Worm (Caenorhabditis elegans) whole organism, L4/young adult: ENCODE results near the gene glb-22.

Experiments
- W03F9.2 ChIP-seq: fragments of 150-350 bp; optimal IDR thresholded peaks from 2 replicates; lab custom pipeline; 2014; ENCODE audit warnings: missing biosample characterization, missing genetic modification characterization
- dao-5 ChIP-seq: sonication (generic microtip); optimal IDR thresholded peaks from 2 replicates; lab custom pipeline; 2016; ENCODE audit warnings: missing genotype, missing genetic modification characterization, moderate library complexity, missing compliant biosample characterization
- him-1 ChIP-seq: sonication (generic microtip); optimal IDR thresholded peaks from 2 replicates; lab custom pipeline; 2016; ENCODE audit warnings: missing genotype, missing genetic modification reagents, missing genetic modification characterization, missing compliant biosample characterization

The glb-22 gene

DNA sequence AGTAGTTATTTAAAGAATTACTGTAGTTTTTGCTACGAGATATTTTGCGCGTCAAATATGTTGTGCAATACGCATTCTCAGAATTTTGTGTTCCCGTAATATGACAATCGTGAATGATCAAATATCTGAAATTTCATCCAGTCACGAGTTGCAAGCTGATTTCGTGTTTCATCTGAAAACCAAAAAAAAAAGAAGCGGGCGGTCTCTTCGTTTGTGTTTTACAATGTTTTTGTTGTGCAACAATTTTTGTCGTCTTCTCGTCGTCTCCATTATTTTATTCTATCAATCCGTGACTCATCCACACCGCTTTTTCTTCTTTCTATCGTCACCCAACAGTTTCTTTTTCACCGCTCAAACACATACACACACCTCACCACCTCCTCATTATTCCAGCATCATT, 9.6 kb downstream of the glb-22 start, which contains the start of gene R11H6.4:
R11H6.4 (plus strand) TSS at position 301 of the 400 bp plus-strand sequence.
- TF ChIP-seq dao-5 (no peak), W03F9.2 (tag; lab: Kevin White, UChicago) (no peak), him-1 (tag; lab: Kevin White, UChicago) (no peak)

DNA sequence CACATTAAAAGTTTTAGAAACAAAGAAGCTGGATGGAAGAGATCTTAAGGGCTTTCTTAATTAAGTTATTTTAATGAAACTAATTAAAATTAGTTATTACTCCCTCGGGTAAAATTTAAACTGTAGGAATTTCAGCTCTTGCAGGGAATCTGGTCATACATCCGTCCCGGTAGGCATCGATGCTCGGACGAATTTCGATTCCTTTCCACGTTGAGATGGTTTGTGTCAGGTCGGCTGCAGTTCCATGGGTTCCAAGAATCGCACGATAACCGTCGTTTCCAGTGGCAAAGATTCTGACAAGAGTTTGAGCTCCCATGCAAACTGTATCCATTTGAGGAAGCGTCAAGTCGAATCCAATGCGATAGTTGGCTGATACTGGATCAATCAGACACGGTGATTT, 10.7 kb downstream of the glb-22 start:
- TF ChIP-seq him-1 (tag; lab: Kevin White, UChicago), result no peak
- no peak for TF ChIP-seq W03F9.2 (tag; lab: Kevin White, UChicago)

DNA sequence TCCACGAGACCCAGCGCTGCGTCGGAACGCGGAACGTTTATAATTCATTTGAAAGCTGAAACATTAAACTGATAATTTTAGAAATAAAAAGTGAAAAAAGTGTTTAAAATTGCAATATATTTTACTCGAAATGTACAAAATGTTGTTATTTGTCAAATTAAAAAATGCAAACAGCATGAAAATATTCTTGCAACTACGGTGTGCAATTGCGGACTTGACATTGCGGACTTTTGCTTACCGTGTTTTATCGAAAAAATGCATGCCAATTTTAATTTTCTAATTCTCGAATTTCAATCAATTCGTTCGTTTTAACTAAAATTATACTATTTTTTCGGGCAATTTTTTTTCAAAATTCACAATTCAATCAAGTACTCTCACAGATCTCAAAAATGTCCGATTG, 12.1 kb downstream of the glb-22 start, which contains the start of the genes R11H6.5 and ccnk-1:
R11H6.5 (minus strand) TSS at position 55 of the 400 bp plus-strand sequence.
ccnk-1 (plus strand) TSS at position 381 of the 400 bp plus-strand sequence.
- no peak for TF ChIP-seq him-1 (tag; lab: Kevin White, UChicago)
- TF ChIP-seq W03F9.2 (tag; lab: Kevin White, UChicago), result peak; percentile 62
- no peak for TF ChIP-seq dao-5

DNA sequence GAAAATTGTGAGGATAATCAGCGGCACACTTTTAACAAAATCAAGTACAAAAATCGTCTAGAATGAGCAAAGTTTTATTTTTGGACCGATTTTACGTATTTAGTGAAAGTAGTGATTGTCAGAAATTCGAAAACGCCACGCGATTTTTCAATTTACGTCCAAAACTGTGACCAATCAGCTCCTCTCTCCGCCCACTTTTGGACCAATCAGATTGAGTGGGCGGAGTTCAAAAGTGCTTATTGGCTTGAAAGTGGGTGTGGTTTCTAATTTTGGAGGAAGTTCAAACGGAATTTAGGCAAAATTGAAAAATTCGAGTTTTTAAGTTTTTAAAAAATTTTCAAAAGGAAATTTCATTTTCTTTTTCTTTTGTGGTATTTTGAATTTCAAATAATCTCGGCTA, 14.4 kb downstream of the glb-22 start:
- TF ChIP-seq dao-5 (no peak), him-1 (tag; lab: Kevin White, UChicago) (no peak), W03F9.2 (tag; lab: Kevin White, UChicago) (no peak)

DNA sequence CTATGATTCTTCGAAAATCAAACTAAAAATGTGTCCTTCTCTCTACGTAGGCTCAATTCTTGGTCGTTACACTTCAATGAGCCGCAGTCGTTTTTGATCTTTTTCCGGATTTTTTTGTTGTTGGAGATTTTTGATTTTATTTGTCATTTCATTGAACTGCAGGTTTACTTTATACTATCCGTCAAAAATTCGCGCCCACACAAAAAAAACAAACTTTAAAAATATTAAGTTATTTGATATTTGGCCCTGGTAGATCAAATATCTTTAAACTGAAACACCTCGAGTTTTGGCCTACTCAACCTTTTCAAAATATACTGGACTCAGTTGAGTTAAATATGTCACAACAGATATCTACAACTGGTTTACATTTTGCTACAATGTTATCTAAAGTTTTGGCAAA, 15.6 kb downstream of the glb-22 start:
- TF ChIP-seq dao-5, result no peak
- no peak for TF ChIP-seq him-1 (tag; lab: Kevin White, UChicago)
- TF ChIP-seq W03F9.2 (tag; lab: Kevin White, UChicago), result no peak

DNA sequence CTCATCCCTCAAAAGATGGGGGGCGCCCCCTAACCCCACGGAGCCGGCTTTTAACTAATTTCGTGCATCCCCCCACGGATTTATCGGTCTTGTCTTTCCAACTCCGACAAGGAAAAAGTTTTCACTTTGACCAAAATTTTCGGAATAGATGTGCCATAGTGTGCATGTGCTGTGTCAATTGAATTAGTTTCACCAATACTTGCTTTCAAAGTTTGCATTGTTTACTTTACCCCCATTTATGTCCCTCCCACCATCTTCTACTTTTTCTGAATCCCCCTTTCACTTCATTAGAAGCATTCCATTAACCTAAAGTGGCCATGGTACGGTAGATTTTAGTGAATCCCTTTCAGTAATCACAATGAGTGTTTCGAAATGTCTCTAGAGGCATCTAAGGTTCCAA, 17.6 kb downstream of the glb-22 start:
- TF ChIP-seq W03F9.2 (tag; lab: Kevin White, UChicago) (no peak), him-1 (tag; lab: Kevin White, UChicago) (no peak), dao-5 (no peak)

DNA sequence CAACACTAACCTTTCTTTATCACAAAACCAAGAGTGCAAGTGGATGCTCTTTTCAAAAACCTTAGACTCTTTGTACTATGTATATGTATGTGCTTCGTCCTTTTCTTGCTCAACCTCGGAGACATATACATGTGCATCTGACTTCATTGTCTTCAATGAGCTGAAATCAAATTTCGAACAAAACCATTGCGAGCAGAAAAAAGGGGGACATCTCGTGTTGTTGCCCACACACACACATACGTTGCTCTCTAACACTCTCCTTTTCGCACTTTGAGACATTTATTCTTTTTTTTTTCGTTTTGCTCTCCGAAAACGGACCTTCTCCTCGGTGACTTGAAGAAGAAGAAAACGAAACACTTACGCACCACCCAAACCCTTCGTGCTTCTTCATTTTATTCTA, 20.2 kb downstream of the glb-22 start:
- TF ChIP-seq W03F9.2 (tag; lab: Kevin White, UChicago) (no peak), him-1 (tag; lab: Kevin White, UChicago) (no peak), dao-5 (no peak)

ce11 chrV:14620835-14621234, 20.8 kb downstream of the glb-22 start, which contains the start of gene hot-1:
TSS of gene hot-1 (plus strand) at chrV:14621135.
- TF ChIP-seq him-1 (tag; lab: Kevin White, UChicago), result no peak
- TF ChIP-seq dao-5, result no peak
- TF ChIP-seq W03F9.2 (tag; lab: Kevin White, UChicago), result no peak

DNA sequence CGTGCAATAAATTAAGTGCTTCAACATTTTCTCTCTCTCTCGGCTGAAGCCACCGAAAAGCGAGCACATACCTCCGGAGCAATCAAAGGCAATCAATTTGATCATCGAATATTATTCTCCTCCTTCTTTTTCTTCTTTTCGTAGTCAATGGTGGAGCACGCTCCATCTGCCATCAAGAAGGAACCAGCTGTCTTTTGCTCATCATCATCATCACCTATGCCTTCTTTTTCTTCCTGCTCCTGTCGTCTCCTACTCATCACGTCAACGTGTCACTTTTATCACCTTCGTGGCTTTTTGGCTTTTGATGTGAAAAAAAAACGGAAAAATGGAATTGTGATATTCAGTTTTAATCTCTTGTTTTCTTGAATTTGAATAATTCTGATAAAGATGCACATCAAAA, 25.6 kb downstream of the glb-22 start:
- TF ChIP-seq W03F9.2 (tag; lab: Kevin White, UChicago) (no peak), dao-5 (no peak), him-1 (tag; lab: Kevin White, UChicago) (no peak)

DNA sequence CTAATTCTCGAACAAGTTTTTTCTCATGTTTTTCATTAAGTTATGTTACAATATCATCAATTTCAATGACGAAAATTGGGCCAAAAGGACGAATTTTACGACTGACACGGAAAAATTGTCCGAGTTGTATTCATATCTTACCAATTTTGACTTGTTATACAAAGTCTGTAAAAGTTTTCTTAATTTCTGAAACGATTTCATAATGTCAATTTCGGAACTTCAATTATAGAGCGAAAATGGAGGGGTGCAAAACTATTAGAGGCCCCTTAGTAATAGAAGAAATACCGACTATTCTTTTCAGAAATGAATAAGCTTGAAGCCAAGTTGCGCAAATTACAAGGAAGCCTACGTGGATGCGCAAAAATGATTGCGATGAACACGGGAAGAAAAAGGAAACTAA, 31.5 kb downstream of the glb-22 start, which contains the start of gene F43D2.3:
F43D2.3 (plus strand) TSS at position 301 of the 400 bp plus-strand sequence.
- TF ChIP-seq dao-5, result no peak
- TF ChIP-seq him-1 (tag; lab: Kevin White, UChicago), result no peak
- no peak for TF ChIP-seq W03F9.2 (tag; lab: Kevin White, UChicago)

ce11 chrV:14633319-14633718, 33.2 kb downstream of the glb-22 start:
- no peak for TF ChIP-seq him-1 (tag; lab: Kevin White, UChicago)

DNA sequence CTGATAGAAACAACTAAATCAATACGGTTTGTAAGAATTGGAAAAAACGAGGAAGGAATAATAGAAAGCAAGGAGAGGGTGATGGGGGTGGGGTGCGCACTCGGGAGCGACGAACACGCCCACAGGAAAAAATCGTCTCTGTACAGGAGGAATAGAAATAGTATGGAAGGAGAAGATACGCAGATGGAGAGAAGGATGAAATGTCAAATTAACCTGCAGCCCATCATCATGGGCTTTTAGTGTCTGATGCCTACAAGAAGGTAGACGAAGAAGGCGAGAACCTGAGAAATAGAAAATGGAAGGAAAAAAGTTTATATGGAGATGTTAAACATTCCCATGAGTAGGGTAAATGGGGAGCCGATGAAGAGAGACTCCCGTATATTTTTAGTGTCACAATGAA, 35.0 kb downstream of the glb-22 start, which contains the start of gene F43D2.6:
F43D2.6 (minus strand) TSS at position 62 of the 400 bp plus-strand sequence.
- TF ChIP-seq him-1 (tag; lab: Kevin White, UChicago), result no peak

- no peak for TF ChIP-seq him-1 (tag; lab: Kevin White, UChicago)
- no peak for TF ChIP-seq W03F9.2 (tag; lab: Kevin White, UChicago)
- TF ChIP-seq dao-5, result no peak
Observed at ce11 chrV:14638075-14638474, 38.0 kb downstream of the glb-22 start.

DNA sequence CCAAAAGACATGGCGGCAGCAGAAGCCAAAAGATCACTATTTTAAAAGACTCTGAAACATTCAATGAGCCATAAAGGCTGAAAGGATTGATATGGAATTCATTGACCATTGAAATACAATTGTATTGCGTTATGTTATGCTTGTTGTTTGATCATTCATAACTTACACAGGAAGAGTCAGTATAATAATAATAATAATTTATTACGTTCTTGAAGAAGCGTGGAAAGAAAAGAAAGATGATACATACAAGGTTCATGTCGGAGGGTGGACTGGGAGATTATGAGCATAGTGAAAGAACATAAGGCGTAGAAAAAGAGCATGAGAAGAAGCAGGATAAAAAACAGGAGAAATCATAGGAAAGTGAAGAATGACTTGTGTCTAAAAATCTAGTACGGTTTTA, 40.0 kb downstream of the glb-22 start, which contains the start of gene F43D2.7:
F43D2.7 (minus strand) TSS at position 101 of the 400 bp plus-strand sequence.
- no peak for TF ChIP-seq dao-5
- TF ChIP-seq W03F9.2 (tag; lab: Kevin White, UChicago), result no peak
- no peak for TF ChIP-seq him-1 (tag; lab: Kevin White, UChicago)

DNA sequence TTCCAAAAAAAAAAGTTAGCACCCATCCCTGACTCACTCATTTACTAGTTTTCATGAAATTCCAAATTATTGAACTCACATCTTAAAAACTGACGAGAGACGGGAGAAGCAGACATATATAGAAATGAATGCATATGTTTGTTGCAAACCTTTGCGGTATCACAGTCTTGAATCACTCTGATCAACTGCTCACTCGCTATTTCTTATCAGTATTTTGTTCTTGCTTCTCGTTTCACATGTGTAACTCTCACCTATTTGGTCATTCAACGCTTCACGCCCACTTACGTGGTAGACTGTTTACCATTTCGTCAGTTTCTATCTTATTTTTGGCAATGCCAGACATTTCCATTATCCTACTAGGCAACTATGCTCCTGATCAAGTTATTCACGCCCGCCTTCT, 40.7 kb downstream of the glb-22 start, which contains the start of gene C54G10.1:
C54G10.1 (plus strand) TSS at position 333 of the 400 bp plus-strand sequence.
- TF ChIP-seq dao-5 (no peak), him-1 (tag; lab: Kevin White, UChicago) (no peak), W03F9.2 (tag; lab: Kevin White, UChicago) (no peak)
